Worm (Caenorhabditis elegans) whole organism, late embryonic: ENCODE results near the gene T22D1.5.
A peak's percentile ranks its signal among the peaks of the same experiment; 100 is the strongest.

ENCODE experiments used
- C08G9.2 ChIP-seq: sonication (generic microtip); optimal IDR thresholded peaks from 2 replicates; lab custom pipeline; 2016; ENCODE audit warnings: mild to moderate bottlenecking, missing genetic modification characterization, moderate library complexity, missing compliant biosample characterization
- C38D4.7 ChIP-seq: fragments of 200-800 bp; sonication (Bioruptor generic); optimal IDR thresholded peaks from 2 replicates; lab custom pipeline; 2018; ENCODE audit warnings: mild to moderate bottlenecking, missing genetic modification characterization, moderate library complexity, missing compliant biosample characterization
- K02D7.2 ChIP-seq: sonication (generic microtip); optimal IDR thresholded peaks from 2 replicates; lab custom pipeline; 2017; ENCODE audit warnings: mild to moderate bottlenecking, missing genetic modification characterization, missing compliant biosample characterization
- K09A11.1 ChIP-seq: sonication (generic microtip); optimal IDR thresholded peaks from 2 replicates; lab custom pipeline; 2017; ENCODE audit warnings: antibody characterized with exemption, mild to moderate bottlenecking, missing genetic modification characterization, missing compliant biosample characterization; ENCODE audit not compliant: insufficient read depth
- ahr-1 ChIP-seq: sonication (generic microtip); optimal IDR thresholded peaks from 2 replicates; lab custom pipeline; 2016; ENCODE audit warnings: missing genetic modification characterization, missing compliant biosample characterization
- ceh-14 ChIP-seq: sonication (generic microtip); optimal IDR thresholded peaks from 2 replicates; lab custom pipeline; 2016; ENCODE audit warnings: missing genotype, missing genetic modification characterization, missing compliant biosample characterization
- ceh-18 ChIP-seq: sonication (generic microtip); optimal IDR thresholded peaks from 2 replicates; lab custom pipeline; 2016; ENCODE audit warnings: missing genetic modification characterization, missing compliant biosample characterization
- ceh-22 ChIP-seq: sonication (generic microtip); optimal IDR thresholded peaks from 2 replicates; lab custom pipeline; 2017; ENCODE audit warnings: missing biosample characterization, missing genetic modification characterization
- ceh-24 ChIP-seq: sonication (generic microtip); optimal IDR thresholded peaks from 2 replicates; lab custom pipeline; 2016; ENCODE audit warnings: mild to moderate bottlenecking, missing genetic modification characterization, missing compliant biosample characterization
- ceh-30 ChIP-seq: fragments of 150-350 bp; optimal IDR thresholded peaks from 2 replicates; lab custom pipeline; 2014; ENCODE audit warnings: missing biosample characterization, missing genetic modification characterization
- ceh-31 ChIP-seq: sonication (generic microtip); optimal IDR thresholded peaks from 2 replicates; lab custom pipeline; 2016; ENCODE audit warnings: missing genetic modification characterization, missing compliant biosample characterization
- ceh-34 ChIP-seq: sonication (generic microtip); optimal IDR thresholded peaks from 2 replicates; lab custom pipeline; 2016; ENCODE audit warnings: mild to moderate bottlenecking, missing genetic modification characterization, missing compliant biosample characterization
- ceh-45 ChIP-seq: fragments of 200-800 bp; sonication (Bioruptor generic); IDR thresholded peaks from 2 replicates; pipeline ENCODE4 v1.3.6; 2022; ENCODE audit warnings: missing genetic modification reagents, missing genetic modification characterization, missing compliant biosample characterization
- ceh-6 ChIP-seq: fragments of 200-800 bp; sonication (Bioruptor generic); optimal IDR thresholded peaks from 2 replicates; lab custom pipeline; 2018; ENCODE audit warnings: mild to moderate bottlenecking, missing genetic modification characterization, missing compliant biosample characterization
- ceh-9 ChIP-seq: sonication (generic microtip); optimal IDR thresholded peaks from 2 replicates; lab custom pipeline; 2016; ENCODE audit warnings: mild to moderate bottlenecking, missing genetic modification characterization, inconsistent platforms, missing compliant biosample characterization
- che-1 ChIP-seq: sonication (generic microtip); optimal IDR thresholded peaks from 2 replicates; lab custom pipeline; 2016; ENCODE audit warnings: mild to moderate bottlenecking, missing genetic modification characterization, missing compliant biosample characterization
- dmd-4 ChIP-seq: sonication (generic microtip); optimal IDR thresholded peaks from 2 replicates; lab custom pipeline; 2016; ENCODE audit warnings: borderline replicate concordance, missing genetic modification characterization, missing compliant biosample characterization
- elt-2 ChIP-seq: sonication (generic microtip); optimal IDR thresholded peaks from 2 replicates; lab custom pipeline; 2016; ENCODE audit warnings: missing genetic modification reagents, missing genetic modification characterization, missing compliant biosample characterization
- ets-4 ChIP-seq: sonication (generic microtip); optimal IDR thresholded peaks from 2 replicates; lab custom pipeline; 2016; ENCODE audit warnings: missing genetic modification characterization, missing compliant biosample characterization
- eyg-1 ChIP-seq: sonication (generic microtip); optimal IDR thresholded peaks from 2 replicates; lab custom pipeline; 2016; ENCODE audit warnings: missing genotype, missing genetic modification characterization, missing compliant biosample characterization
- fkh-10 ChIP-seq: fragments of 150-350 bp; optimal IDR thresholded peaks from 2 replicates; lab custom pipeline; 2014; ENCODE audit warnings: missing biosample characterization, missing genetic modification reagents, missing genetic modification characterization
- fkh-6 ChIP-seq: sonication (generic microtip); optimal IDR thresholded peaks from 2 replicates; lab custom pipeline; 2016; ENCODE audit warnings: missing genetic modification characterization, missing compliant biosample characterization
- hlh-13 ChIP-seq: fragments of 200-800 bp; sonication (Bioruptor generic); optimal IDR thresholded peaks from 2 replicates; lab custom pipeline; 2018; ENCODE audit warnings: mild to moderate bottlenecking, missing genetic modification characterization, missing compliant biosample characterization
- hlh-15 ChIP-seq: sonication (generic microtip); optimal IDR thresholded peaks from 2 replicates; lab custom pipeline; 2016; ENCODE audit warnings: missing genetic modification characterization, missing compliant biosample characterization
- hlh-6 ChIP-seq: sonication (generic microtip); optimal IDR thresholded peaks from 2 replicates; lab custom pipeline; 2016; ENCODE audit warnings: missing genotype, missing genetic modification characterization, missing compliant biosample characterization
- madf-2 ChIP-seq: sonication (generic microtip); optimal IDR thresholded peaks from 2 replicates; lab custom pipeline; 2017; ENCODE audit warnings: missing genetic modification characterization, missing compliant biosample characterization
- nfya-1 ChIP-seq: sonication (generic microtip); optimal IDR thresholded peaks from 2 replicates; lab custom pipeline; 2017; ENCODE audit warnings: missing genetic modification characterization, mild to moderate bottlenecking, missing compliant biosample characterization, antibody characterized with exemption, moderate library complexity
- nhr-11 ChIP-seq: fragments of 150-350 bp; optimal IDR thresholded peaks from 2 replicates; lab custom pipeline; 2014; ENCODE audit warnings: missing biosample characterization, missing genetic modification characterization
- nhr-232 ChIP-seq: sonication (generic microtip); optimal IDR thresholded peaks from 2 replicates; lab custom pipeline; 2016; ENCODE audit warnings: missing genetic modification characterization, missing compliant biosample characterization
- pag-3 ChIP-seq: sonication (generic microtip); optimal IDR thresholded peaks from 2 replicates; lab custom pipeline; 2016; ENCODE audit warnings: missing compliant biosample characterization, missing genetic modification characterization, borderline replicate concordance
- pat-9 ChIP-seq: fragments of 200-800 bp; sonication (Bioruptor generic); optimal IDR thresholded peaks from 2 replicates; lab custom pipeline; 2018; ENCODE audit warnings: mild to moderate bottlenecking, missing genetic modification characterization, moderate library complexity, missing compliant biosample characterization
- rnt-1 ChIP-seq: sonication (generic microtip); optimal IDR thresholded peaks from 2 replicates; lab custom pipeline; 2016; ENCODE audit warnings: missing genetic modification characterization, missing compliant biosample characterization
- sdc-2 ChIP-seq: sonication (generic microtip); optimal IDR thresholded peaks from 2 replicates; lab custom pipeline; 2016; ENCODE audit warnings: missing genotype, missing genetic modification characterization, missing compliant biosample characterization
- sox-2 ChIP-seq: fragments of 200-800 bp; sonication (Bioruptor generic); IDR thresholded peaks from 2 replicates; pipeline ENCODE4 v1.3.6; 2022; ENCODE audit warnings: missing genetic modification reagents, missing genetic modification characterization, missing compliant biosample characterization
- sox-4 ChIP-seq: sonication (generic microtip); optimal IDR thresholded peaks from 2 replicates; lab custom pipeline; 2017; ENCODE audit warnings: mild to moderate bottlenecking, missing genetic modification characterization, inconsistent platforms, missing compliant biosample characterization
- tbx-2 ChIP-seq: sonication (generic microtip); optimal IDR thresholded peaks from 2 replicates; lab custom pipeline; 2016; ENCODE audit warnings: missing genetic modification characterization, missing compliant biosample characterization
- unc-42 ChIP-seq: sonication (generic microtip); optimal IDR thresholded peaks from 2 replicates; lab custom pipeline; 2016; ENCODE audit warnings: missing genotype, missing genetic modification characterization, missing compliant biosample characterization
- unc-55 ChIP-seq: sonication (generic microtip); optimal IDR thresholded peaks from 2 replicates; lab custom pipeline; 2017; ENCODE audit warnings: missing biosample characterization, missing genetic modification reagents, missing genetic modification characterization
- zip-5 ChIP-seq: sonication (generic microtip); optimal IDR thresholded peaks from 2 replicates; lab custom pipeline; 2016; ENCODE audit warnings: missing genetic modification characterization, missing compliant biosample characterization
- ztf-16 ChIP-seq: sonication (generic microtip); optimal IDR thresholded peaks from 2 replicates; lab custom pipeline; 2017; ENCODE audit warnings: missing genetic modification characterization, missing compliant biosample characterization

T22D1.5 gene

DNA sequence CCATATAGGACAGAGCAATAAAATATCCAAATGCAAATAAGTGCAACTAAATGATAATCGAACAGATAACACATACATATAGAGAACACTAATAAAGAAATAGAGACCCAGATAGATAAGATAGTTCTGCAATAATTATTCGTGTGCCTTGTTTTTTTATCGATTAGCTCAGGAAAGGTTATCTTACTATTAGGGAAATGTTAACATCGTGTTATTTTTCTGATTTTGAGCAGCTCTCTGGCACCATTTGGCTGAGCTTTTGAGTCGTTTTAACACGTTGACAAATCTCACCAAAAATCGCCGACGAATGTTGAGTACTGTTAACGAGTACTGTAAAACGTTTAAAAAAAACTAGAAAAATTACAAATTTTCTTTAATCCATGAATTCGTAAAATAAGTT lies 24.7 kb downstream of the T22D1.5 start, which contains the start of gene cest-6:
TSS of gene cest-6 (minus strand) at position 101 of the 400 bp plus-strand sequence.
- TF ChIP-seq elt-2 (tag; lab: Kevin White, UChicago) (peak; percentile 48), ceh-31 (tag; lab: Kevin White, UChicago) (no peak)
- TF ChIP-seq, all 69 proteins: peak for 1

DNA sequence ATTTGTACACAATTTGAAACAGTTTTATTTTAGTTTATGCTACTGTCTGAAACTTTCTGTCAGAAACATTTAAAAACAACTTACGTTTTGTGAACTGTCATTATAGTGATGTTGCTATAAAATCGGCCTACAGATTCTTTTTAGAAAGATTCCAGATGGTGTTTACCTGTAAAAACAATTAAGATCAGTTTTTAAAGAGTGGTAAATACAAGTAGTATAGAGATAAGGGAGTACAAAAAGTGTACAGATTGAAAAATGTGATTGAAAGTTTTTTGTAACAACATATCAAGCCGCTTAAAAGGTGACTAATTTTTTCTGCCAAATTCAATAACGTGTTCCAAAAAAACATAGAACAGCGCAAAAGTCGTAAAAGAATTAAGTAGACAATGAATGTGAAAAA lies 33.8 kb downstream of the T22D1.5 start, which contains the start of gene npr-12:
TSS of gene npr-12 (minus strand) at position 101 of the 400 bp plus-strand sequence.
- TF ChIP-seq fkh-6 (tag; lab: Kevin White, UChicago) (no peak), hlh-13 (GFP tag; lab: Kevin White, UChicago) (no peak), nfya-1 (tag; lab: Kevin White, UChicago) (no peak)
- TF ChIP-seq, all 69 proteins: peak for 0

DNA sequence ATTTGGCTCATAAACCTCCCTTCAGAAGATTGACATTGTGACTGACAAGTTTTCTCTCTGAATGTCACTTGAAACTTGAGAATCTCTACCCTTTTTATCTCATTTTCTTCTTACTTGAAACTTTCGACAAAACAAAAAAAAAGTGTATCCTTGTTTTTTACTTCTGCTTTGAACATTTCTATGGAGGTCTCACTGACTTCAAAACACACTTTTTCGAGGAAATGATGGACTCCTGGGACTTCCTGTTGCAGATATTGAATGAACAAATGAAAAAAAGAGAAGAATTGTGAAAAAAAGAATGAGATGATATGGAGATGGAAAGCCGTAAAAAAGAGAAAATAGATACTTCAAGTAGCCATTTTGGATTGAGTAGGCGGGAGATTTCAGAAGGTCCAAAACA lies 37.4 kb downstream of the T22D1.5 start:
- TF ChIP-seq ceh-45 (no peak), eyg-1 (tag; lab: Kevin White, UChicago) (no peak), sox-4 (tag; lab: Kevin White, UChicago) (no peak), dmd-4 (tag; lab: Kevin White, UChicago) (no peak), pat-9 (no peak), K02D7.2 (tag; lab: Kevin White, UChicago) (no peak), tbx-2 (tag; lab: Kevin White, UChicago) (no peak), hlh-6 (no peak), ceh-22 (tag; lab: Kevin White, UChicago) (no peak), C08G9.2 (no peak), zip-5 (tag; lab: Kevin White, UChicago) (no peak), K09A11.1 (no peak), hlh-15 (tag; lab: Kevin White, UChicago) (no peak), ceh-6 (no peak), ceh-24 (tag; lab: Kevin White, UChicago) (no peak), fkh-10 (no peak), madf-2 (tag; lab: Kevin White, UChicago) (no peak), ceh-31 (tag; lab: Kevin White, UChicago) (no peak), ceh-34 (no peak), ztf-16 (tag; lab: Kevin White, UChicago) (no peak)

DNA sequence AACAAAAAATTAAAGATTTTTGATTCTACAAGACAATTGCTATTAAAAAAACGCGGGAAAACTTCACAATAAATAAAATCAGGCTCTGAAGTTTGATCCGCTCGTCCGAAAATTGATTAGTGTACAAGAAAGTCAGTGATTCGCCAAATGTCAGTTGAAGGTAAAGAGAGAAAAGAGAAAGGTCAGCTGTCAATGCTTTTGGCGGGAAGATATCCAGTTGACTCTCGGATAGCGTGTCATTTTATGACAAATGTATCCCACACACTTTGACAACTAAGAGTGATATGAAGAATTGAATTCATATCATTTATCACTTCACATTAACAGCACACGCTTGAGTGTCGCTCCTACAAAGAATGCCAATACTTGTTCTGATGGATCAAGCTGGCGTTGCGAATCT lies 43.1 kb downstream of the T22D1.5 start:
- TF ChIP-seq rnt-1 (tag; lab: Kevin White, UChicago) (peak; percentile 1), zip-5 (tag; lab: Kevin White, UChicago) (no peak), unc-55 (peak; percentile 69), sdc-2 (no peak)

DNA sequence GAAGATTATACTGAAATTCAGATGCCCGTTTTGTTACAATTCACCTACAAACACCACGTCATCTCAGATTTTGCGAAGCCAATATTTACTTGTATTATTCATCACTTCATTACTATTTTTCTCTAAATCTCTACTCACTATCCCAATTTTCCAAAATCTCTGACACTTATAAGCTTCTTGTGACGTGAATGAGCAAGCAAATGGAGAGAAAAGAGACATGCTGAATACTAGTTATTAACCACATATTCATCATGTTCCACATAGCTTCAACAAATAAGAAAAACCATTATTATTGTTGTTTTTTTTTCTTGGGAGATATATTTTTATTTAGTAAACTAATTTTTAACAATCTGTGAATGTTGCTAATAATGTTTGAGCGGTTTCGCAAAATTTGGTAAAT lies 47.5 kb downstream of the T22D1.5 start:
- TF ChIP-seq ceh-14 (tag; lab: Kevin White, UChicago) (no peak), fkh-6 (tag; lab: Kevin White, UChicago) (no peak), hlh-15 (tag; lab: Kevin White, UChicago) (no peak), C38D4.7 (GFP tag; lab: Kevin White, UChicago) (no peak), pag-3 (tag; lab: Kevin White, UChicago) (no peak), che-1 (no peak), ceh-18 (no peak), nfya-1 (tag; lab: Kevin White, UChicago) (no peak), sox-2 (GFP tag; lab: Robert Waterston, UW) (no peak), unc-55 (no peak), nhr-232 (tag; lab: Kevin White, UChicago) (no peak), unc-42 (no peak), nhr-11 (no peak), K09A11.1 (no peak), ceh-31 (tag; lab: Kevin White, UChicago) (no peak), C08G9.2 (no peak), ceh-9 (no peak), ahr-1 (tag; lab: Kevin White, UChicago) (no peak), ets-4 (tag; lab: Kevin White, UChicago) (no peak), ceh-30 (tag; lab: Kevin White, UChicago) (no peak)
